Fruit fly (Drosophila melanogaster) S2 (cell line): ENCODE data around the gene CG11597.

Source experiments
- CG8478 ChIP-seq: fragments of >200 bp; optimal IDR thresholded peaks from 2 replicates; lab custom pipeline; 2018
- CTCF ChIP-seq, 2 experiments: fragments of >200 bp; optimal IDR thresholded peaks; 2 replicates each; lab custom pipeline; 2018

dm6 chr3L:11789773-11790172 lies 32.3 kb downstream of the CG11597 start, which contains the start of gene Pi3K68D:
- TF ChIP-seq CG8478 (lab: Kevin White, UChicago): no peak
- peak; percentile 43 to 67 for TF ChIP-seq CTCF (optimal IDR thresholded peaks at IDR 0.05; lab: Kevin White, UChicago)
